Fruit fly (Drosophila melanogaster) whole organism, embryonic: ENCODE data around the gene hob.

Source experiments
- B-H2 ChIP-seq: fragments of 200-800 bp; sonication (Bioruptor generic); optimal IDR thresholded peaks from 2 replicates; lab custom pipeline; 2018; ENCODE audit warnings: missing biosample characterization, mild to moderate bottlenecking, missing genetic modification characterization
- Bdp1 ChIP-seq: fragments of 200-800 bp; sonication (Bioruptor generic); optimal IDR thresholded peaks from 3 replicates; lab custom pipeline; 2016; ENCODE audit warnings: missing biosample characterization, missing genetic modification characterization
- BtbVII ChIP-seq: fragments of 200-800 bp; sonication (Bioruptor generic); optimal IDR thresholded peaks from 3 replicates; lab custom pipeline; 2017; ENCODE audit warnings: missing biosample characterization, mild to moderate bottlenecking, missing genetic modification characterization
- CG10209 ChIP-seq: fragments of 200-800 bp; sonication (Bioruptor generic); optimal IDR thresholded peaks from 3 replicates; lab custom pipeline; 2017; ENCODE audit warnings: missing biosample characterization, mild to moderate bottlenecking, missing genetic modification characterization, missing genetic modification reagents
- CG1024 ChIP-seq: fragments of 200-800 bp; sonication (Bioruptor generic); IDR thresholded peaks from 2 replicates; pipeline ENCODE4 v1.3.6; 2022; ENCODE audit warnings: missing biosample characterization, missing genetic modification characterization
- CG10431 ChIP-seq: fragments of 200-800 bp; sonication (Bioruptor generic); optimal IDR thresholded peaks from 3 replicates; lab custom pipeline; 2018; ENCODE audit warnings: missing biosample characterization, mild to moderate bottlenecking, missing genetic modification characterization
- CG1233 ChIP-seq: fragments of 200-800 bp; sonication (Bioruptor generic); optimal IDR thresholded peaks from 4 replicates; lab custom pipeline; 2018; ENCODE audit warnings: missing biosample characterization, mild to moderate bottlenecking, missing genetic modification characterization
- CG12659 ChIP-seq: fragments of 200-800 bp; sonication (Bioruptor generic); optimal IDR thresholded peaks from 3 replicates; lab custom pipeline; 2017; ENCODE audit warnings: mild to moderate bottlenecking, missing biosample characterization, missing genetic modification reagents, missing genetic modification characterization
- CG12744 ChIP-seq: fragments of 200-800 bp; sonication (Bioruptor generic); optimal IDR thresholded peaks from 2 replicates; lab custom pipeline; 2016; ENCODE audit warnings: missing biosample characterization, missing genetic modification characterization
- CG13624 ChIP-seq: fragments of 200-800 bp; sonication (Bioruptor generic); optimal IDR thresholded peaks from 2 replicates; lab custom pipeline; 2016; ENCODE audit warnings: missing biosample characterization, missing genetic modification characterization
- CG14050 ChIP-seq: fragments of 200-800 bp; sonication (Bioruptor generic); IDR thresholded peaks from 3 replicates; pipeline ENCODE4 v1.3.6; 2022; ENCODE audit warnings: missing biosample characterization, missing genetic modification characterization
- CG14667 ChIP-seq: fragments of 200-800 bp; sonication (Bioruptor generic); IDR thresholded peaks from 2 replicates; pipeline ENCODE4 v1.3.6; 2022; ENCODE audit warnings: missing biosample characterization, missing genetic modification characterization
- CG15011 ChIP-seq: fragments of 200-800 bp; sonication (Bioruptor generic); optimal IDR thresholded peaks from 3 replicates; lab custom pipeline; 2018; ENCODE audit warnings: missing biosample characterization, mild to moderate bottlenecking, missing genetic modification characterization
- CG16815 ChIP-seq: fragments of 200-800 bp; sonication (Bioruptor generic); optimal IDR thresholded peaks from 3 replicates; lab custom pipeline; 2017; ENCODE audit warnings: missing biosample characterization, mild to moderate bottlenecking, missing genetic modification characterization
- CG17328 ChIP-seq: fragments of 200-800 bp; sonication (Bioruptor generic); IDR thresholded peaks from 2 replicates; pipeline ENCODE4 v1.3.6; 2022; ENCODE audit warnings: missing biosample characterization, missing genetic modification characterization
- CG17829 ChIP-seq: fragments of 200-800 bp; optimal IDR thresholded peaks from 2 replicates; lab custom pipeline; 2019; ENCODE audit warnings: missing biosample characterization, mild to moderate bottlenecking, missing genetic modification characterization, moderate library complexity
- CG18619 ChIP-seq: fragments of 200-800 bp; sonication (Bioruptor generic); optimal IDR thresholded peaks from 3 replicates; lab custom pipeline; 2017; ENCODE audit warnings: missing biosample characterization, mild to moderate bottlenecking, missing genetic modification characterization
- CG2199 ChIP-seq: fragments of 200-800 bp; sonication (Bioruptor generic); IDR thresholded peaks from 3 replicates; pipeline ENCODE4 v1.3.6; 2022; ENCODE audit warnings: missing biosample characterization, missing genetic modification characterization
- CG32532 ChIP-seq: fragments of 200-800 bp; sonication (Bioruptor generic); IDR thresholded peaks from 2 replicates; pipeline ENCODE4 v1.3.6; 2022; ENCODE audit warnings: missing biosample characterization, missing genetic modification characterization
- CG33213 ChIP-seq: fragments of 200-800 bp; sonication (Bioruptor generic); optimal IDR thresholded peaks from 3 replicates; lab custom pipeline; 2016; ENCODE audit warnings: missing biosample characterization, missing genetic modification characterization
- CG4282 ChIP-seq: fragments of 200-800 bp; sonication (Bioruptor generic); optimal IDR thresholded peaks from 2 replicates; lab custom pipeline; 2016; ENCODE audit warnings: missing biosample characterization, missing genetic modification characterization
- CG4730 ChIP-seq: fragments of 200-800 bp; sonication (Bioruptor generic); IDR thresholded peaks from 2 replicates; pipeline ENCODE4 v1.3.6; 2022; ENCODE audit warnings: missing biosample characterization, missing genetic modification characterization
- CG8281 ChIP-seq: fragments of 200-800 bp; sonication (Bioruptor generic); optimal IDR thresholded peaks from 2 replicates; lab custom pipeline; 2018; ENCODE audit warnings: missing biosample characterization, mild to moderate bottlenecking, missing genetic modification characterization, moderate library complexity
- CG9609 ChIP-seq: fragments of 200-800 bp; sonication (Bioruptor generic); optimal IDR thresholded peaks from 3 replicates; lab custom pipeline; 2016; ENCODE audit warnings: missing biosample characterization, missing genetic modification characterization
- Camta ChIP-seq: fragments of 200-800 bp; sonication (Bioruptor generic); optimal IDR thresholded peaks from 2 replicates; lab custom pipeline; 2016; ENCODE audit warnings: missing biosample characterization, missing genetic modification characterization
- Doc2 ChIP-seq: fragments of 200-800 bp; sonication (Bioruptor generic); IDR thresholded peaks from 2 replicates; pipeline ENCODE4 v1.3.6; 2022; ENCODE audit warnings: missing biosample characterization, missing genetic modification characterization
- GATAe ChIP-seq: fragments of 200-800 bp; sonication (Bioruptor generic); conservative IDR thresholded peaks from 2 replicates; pipeline ENCODE4 v1.3.6; 2022; ENCODE audit warnings: missing biosample characterization, missing genetic modification characterization
- H2.0 ChIP-seq: fragments of 200-800 bp; sonication (Bioruptor generic); IDR thresholded peaks from 2 replicates; pipeline ENCODE4 v1.3.6; 2022; ENCODE audit warnings: missing biosample characterization, missing genetic modification characterization
- Hr39 ChIP-seq: fragments of >200 bp; optimal IDR thresholded peaks from 2 replicates; lab custom pipeline; 2017
- Hr78 ChIP-seq, 2 experiments: fragments of 200-800 bp in 1 of 2; fragments of >200 bp in 1 of 2; sonication (Bioruptor generic) in 1 of 2; optimal IDR thresholded peaks; 2 replicates each; lab custom pipeline; 2017 to 2019; ENCODE audit warnings: missing biosample characterization in 2 of 2, missing genetic modification characterization in 2 of 2, mild to moderate bottlenecking in 1 of 2, moderate library complexity in 1 of 2
- Hsf ChIP-seq: fragments of 200-800 bp; sonication (Bioruptor generic); optimal IDR thresholded peaks from 3 replicates; lab custom pipeline; 2016; ENCODE audit warnings: missing biosample characterization, missing genetic modification characterization
- MTF-1 ChIP-seq: fragments of 200-800 bp; sonication (Bioruptor generic); optimal IDR thresholded peaks from 2 replicates; lab custom pipeline; 2018; ENCODE audit warnings: missing biosample characterization, mild to moderate bottlenecking, missing genetic modification characterization, borderline replicate concordance
- NK7.1 ChIP-seq: fragments of 200-800 bp; sonication (Bioruptor generic); optimal IDR thresholded peaks from 3 replicates; lab custom pipeline; 2016; ENCODE audit warnings: missing biosample characterization, missing genetic modification characterization
- Usf ChIP-seq: fragments of 200-800 bp; sonication (Bioruptor generic); optimal IDR thresholded peaks from 2 replicates; lab custom pipeline; 2017; ENCODE audit warnings: missing genotype, missing biosample characterization, missing genetic modification characterization
- ap ChIP-seq: fragments of 200-800 bp; sonication (Bioruptor generic); IDR thresholded peaks from 2 replicates; pipeline ENCODE4 v1.3.6; 2022; ENCODE audit warnings: missing biosample characterization, missing genetic modification characterization
- btn ChIP-seq: fragments of 200-800 bp; sonication (Bioruptor generic); optimal IDR thresholded peaks from 2 replicates; lab custom pipeline; 2016; ENCODE audit warnings: missing biosample characterization, missing genetic modification characterization
- cg ChIP-seq: fragments of 200-800 bp; sonication (Bioruptor generic); optimal IDR thresholded peaks from 3 replicates; lab custom pipeline; 2019; ENCODE audit warnings: missing biosample characterization, mild to moderate bottlenecking, missing genetic modification characterization, moderate library complexity
- crol ChIP-seq: fragments of 200-800 bp; sonication (Bioruptor generic); IDR thresholded peaks from 2 replicates; pipeline ENCODE4 v1.3.6; 2022; ENCODE audit warnings: missing biosample characterization, missing genetic modification characterization
- crp ChIP-seq, 2 experiments: fragments of 200-800 bp; sonication (Bioruptor generic); optimal IDR thresholded peaks; 2 replicates in 1 of 2; 3 replicates in 1 of 2; lab custom pipeline; 2017; ENCODE audit warnings: missing biosample characterization in 2 of 2, missing genetic modification characterization in 2 of 2, mild to moderate bottlenecking in 1 of 2, moderate library complexity in 1 of 2
- disco-r ChIP-seq: fragments of 200-800 bp; sonication (Bioruptor generic); optimal IDR thresholded peaks from 2 replicates; lab custom pipeline; 2016; ENCODE audit warnings: missing biosample characterization, missing genetic modification characterization
- dmrt11E ChIP-seq: fragments of 200-800 bp; sonication (Bioruptor generic); optimal IDR thresholded peaks from 3 replicates; lab custom pipeline; 2018; ENCODE audit warnings: missing biosample characterization, mild to moderate bottlenecking, missing genetic modification characterization, moderate library complexity
- en ChIP-seq: fragments of 200-800 bp; sonication (Bioruptor generic); optimal IDR thresholded peaks from 2 replicates; lab custom pipeline; 2016; ENCODE audit warnings: missing biosample characterization, missing genetic modification characterization
- fu2 ChIP-seq: fragments of 200-800 bp; sonication (Bioruptor generic); optimal IDR thresholded peaks from 2 replicates; lab custom pipeline; 2016; ENCODE audit warnings: missing biosample characterization, missing genetic modification characterization
- grau ChIP-seq: fragments of 200-800 bp; optimal IDR thresholded peaks from 3 replicates; lab custom pipeline; 2019; ENCODE audit warnings: missing biosample characterization, mild to moderate bottlenecking, missing genetic modification characterization, moderate library complexity
- lab ChIP-seq: fragments of 200-800 bp; sonication (Bioruptor generic); optimal IDR thresholded peaks from 3 replicates; lab custom pipeline; 2017; ENCODE audit warnings: missing biosample characterization, missing genetic modification characterization, mild to moderate bottlenecking, moderate library complexity, missing genetic modification reagents
- luna ChIP-seq: fragments of 200-800 bp; sonication (Bioruptor generic); optimal IDR thresholded peaks from 2 replicates; lab custom pipeline; 2016; ENCODE audit warnings: missing biosample characterization, missing genetic modification characterization
- pho ChIP-seq: fragments of 200-800 bp; sonication (Bioruptor generic); optimal IDR thresholded peaks from 2 replicates; lab custom pipeline; 2016; ENCODE audit warnings: missing biosample characterization, missing genetic modification characterization
- seq ChIP-seq: fragments of 200-800 bp; sonication (Bioruptor generic); IDR thresholded peaks from 2 replicates; pipeline ENCODE4 v1.3.6; 2022; ENCODE audit warnings: missing biosample characterization, missing genetic modification characterization
- sim ChIP-seq: fragments of 200-800 bp; sonication (Bioruptor generic); IDR thresholded peaks from 2 replicates; pipeline ENCODE4 v1.3.6; 2022; ENCODE audit warnings: missing biosample characterization, missing genetic modification characterization
- slbo ChIP-seq: fragments of 200-800 bp; sonication (Bioruptor generic); IDR thresholded peaks from 2 replicates; pipeline ENCODE4 v1.3.6; 2022; ENCODE audit warnings: missing biosample characterization, missing genetic modification characterization
- slp2 ChIP-seq: fragments of 200-800 bp; sonication (Bioruptor generic); optimal IDR thresholded peaks from 2 replicates; lab custom pipeline; 2016; ENCODE audit warnings: missing biosample characterization, missing genetic modification characterization
- yki ChIP-seq: fragments of >200 bp; optimal IDR thresholded peaks from 3 replicates; lab custom pipeline; 2018

The hob gene

DNA sequence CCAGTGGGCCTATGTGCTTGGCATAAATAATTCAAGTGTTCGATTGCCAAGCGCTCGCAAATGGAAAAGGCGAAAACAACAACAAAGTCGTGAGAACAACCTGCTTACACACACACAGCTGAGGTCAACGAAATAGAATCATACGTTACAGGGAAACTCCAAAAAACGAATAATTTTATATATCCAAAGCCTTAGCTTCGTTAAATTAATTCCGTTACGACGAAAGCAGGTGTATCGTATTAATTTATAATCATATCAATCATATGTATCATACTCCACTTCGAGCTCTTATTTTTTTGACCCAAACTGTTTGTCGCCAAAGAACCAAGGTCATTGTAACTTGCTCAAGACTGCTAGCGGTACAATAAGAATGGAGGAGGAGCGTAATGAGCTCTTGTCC is 39.2 kb downstream of the hob start (continued):
- peak; percentile 11 for TF ChIP-seq CG10431 (GFP tag; lab: Kevin White, UChicago)
- peak; percentile 82 for TF ChIP-seq CG18619
- TF ChIP-seq en (GFP tag; lab: Kevin White, UChicago): peak; percentile 79
- peak; percentile 75 for TF ChIP-seq CG14667
- peak; percentile 82 for TF ChIP-seq CG4730
- TF ChIP-seq CG33213 (GFP tag; lab: Kevin White, UChicago): peak; percentile 80
- peak; percentile 75 for TF ChIP-seq Doc2 (GFP tag; lab: Robert Waterston, UW)
- peak; percentile 78 for TF ChIP-seq NK7.1 (GFP tag; lab: Kevin White, UChicago)
- peak; percentile 87 for TF ChIP-seq grau (tag; lab: Kevin White, UChicago)
- TF ChIP-seq GATAe (GFP tag; lab: Robert Waterston, UW): peak; percentile 75; the same call in 1 of the 2 replicates
- TF ChIP-seq B-H2: no peak
- peak; percentile 43 for TF ChIP-seq fu2
- peak; percentile 89 for TF ChIP-seq CG17829 (tag; lab: Kevin White, UChicago)
- TF ChIP-seq Camta (GFP tag; lab: Kevin White, UChicago): peak; percentile 82
- peak in 1 of 2 experiments; percentile 2 for TF ChIP-seq crp (GFP tag; optimal IDR thresholded peaks at IDR 0.05; lab: Kevin White, UChicago)
- TF ChIP-seq disco-r (GFP tag; lab: Kevin White, UChicago): peak; percentile 79
- TF ChIP-seq CG32532 (GFP tag; lab: Robert Waterston, UW): peak; percentile 89
- TF ChIP-seq lab: peak; percentile 94
- peak; percentile 89 for TF ChIP-seq CG1233 (GFP tag; lab: Kevin White, UChicago)
- TF ChIP-seq seq (GFP tag; lab: Robert Waterston, UW): peak; percentile 82
- peak; percentile 56; the same call in 1 of the 2 replicates for TF ChIP-seq CG1024
- TF ChIP-seq CG8281 (tag; lab: Kevin White, UChicago): peak; percentile 73
- TF ChIP-seq BtbVII (GFP tag; lab: Kevin White, UChicago): peak; percentile 92
- TF ChIP-seq Usf: peak; percentile 45
- TF ChIP-seq CG17328 (GFP tag; lab: Robert Waterston, UW): peak; percentile 89
- TF ChIP-seq crol (GFP tag; lab: Robert Waterston, UW): no peak
- peak; percentile 77; the same call in 1 of the 3 replicates for TF ChIP-seq CG2199 (GFP tag; lab: Robert Waterston, UW)
- peak; percentile 78 for TF ChIP-seq sim (GFP tag; lab: Robert Waterston, UW)
- no peak for TF ChIP-seq Hr78 (GFP tag; optimal IDR thresholded peaks at IDR 0.05; lab: Kevin White, UChicago)
- peak; percentile 78 for TF ChIP-seq CG13624 (GFP tag; lab: Kevin White, UChicago)
- TF ChIP-seq cg (GFP tag; lab: Kevin White, UChicago): no peak
- peak; percentile 79 for TF ChIP-seq CG10209 (GFP tag; lab: Kevin White, UChicago)
- TF ChIP-seq MTF-1 (GFP tag; lab: Kevin White, UChicago): peak; percentile 75
- TF ChIP-seq dmrt11E: peak; percentile 85
- peak; percentile 85 for TF ChIP-seq slbo (GFP tag; lab: Robert Waterston, UW)
- peak; percentile 66 for TF ChIP-seq btn (GFP tag; lab: Kevin White, UChicago)
- TF ChIP-seq yki (lab: Kevin White, UChicago): no peak
- peak; percentile 80 for TF ChIP-seq CG12744 (GFP tag; lab: Kevin White, UChicago)
- TF ChIP-seq Hr39 (lab: Kevin White, UChicago): no peak
- TF ChIP-seq CG4282 (GFP tag; lab: Kevin White, UChicago): no peak
- TF ChIP-seq Hsf (GFP tag; lab: Kevin White, UChicago): peak; percentile 82
- peak; percentile 61 for TF ChIP-seq ap (GFP tag; lab: Robert Waterston, UW)
- peak; percentile 41 for TF ChIP-seq luna (GFP tag; lab: Kevin White, UChicago)
- TF ChIP-seq CG15011 (GFP tag; lab: Kevin White, UChicago): peak; percentile 81
- TF ChIP-seq slp2 (GFP tag; lab: Kevin White, UChicago): peak; percentile 70
- TF ChIP-seq H2.0 (GFP tag; lab: Robert Waterston, UW): peak; percentile 78
- TF ChIP-seq CG14050 (GFP tag; lab: Robert Waterston, UW): peak; percentile 68
- peak; percentile 69 for TF ChIP-seq CG9609 (GFP tag; lab: Kevin White, UChicago)
- peak; percentile 54 for TF ChIP-seq pho
- TF ChIP-seq CG16815 (GFP tag; lab: Kevin White, UChicago): peak; percentile 57
- peak; percentile 53 for TF ChIP-seq Bdp1 (GFP tag; lab: Kevin White, UChicago)
- TF ChIP-seq CG12659 (GFP tag; lab: Kevin White, UChicago): peak; percentile 81
